Worm (Caenorhabditis elegans) whole organism, L1 larva: ENCODE data around the gene Y69H2.7.

Source experiments
- aly-2 ChIP-seq: fragments of 150-350 bp; optimal IDR thresholded peaks from 2 replicates; lab custom pipeline; 2014; ENCODE audit warnings: missing biosample characterization, missing genetic modification characterization
- egl-27 ChIP-seq, 2 experiments: fragments of 150-350 bp in 1 of 2; sonication (generic microtip); optimal IDR thresholded peaks; 3 replicates each; lab custom pipeline; 2017 to 2018; ENCODE audit warnings: missing biosample characterization in 2 of 2, missing genetic modification characterization in 2 of 2, missing genetic modification reagents in 2 of 2
- lin-39 ChIP-seq: fragments of 150-350 bp; optimal IDR thresholded peaks from 2 replicates; lab custom pipeline; 2014; ENCODE audit warnings: missing biosample characterization, missing genetic modification reagents, missing genetic modification characterization
- lsy-2 ChIP-seq, 2 experiments: fragments of 150-350 bp; optimal IDR thresholded peaks; 2 replicates each; lab custom pipeline; 2014; ENCODE audit warnings: missing biosample characterization in 2 of 2, missing genetic modification characterization in 2 of 2
- sptf-1 ChIP-seq: fragments of 150-350 bp; optimal IDR thresholded peaks from 2 replicates; lab custom pipeline; 2014; ENCODE audit warnings: missing biosample characterization, missing genetic modification characterization

ce11 chrV:18733942-18734341 lies 44.2 kb downstream of the Y69H2.7 start:
- no peak for TF ChIP-seq lsy-2 (tag; optimal IDR thresholded peaks at IDR 0.05; lab: Kevin White, UChicago)
- TF ChIP-seq lin-39 (tag; lab: Kevin White, UChicago), result no peak
- TF ChIP-seq aly-2 (tag; lab: Kevin White, UChicago), result no peak
- no peak for TF ChIP-seq sptf-1 (tag; lab: Kevin White, UChicago)
- no peak for TF ChIP-seq egl-27 (tag; optimal IDR thresholded peaks at IDR 0.05; lab: Kevin White, UChicago)
